5 fruit fly cellular contexts compared by ENCODE assay signal in the genomic region with DNA sequence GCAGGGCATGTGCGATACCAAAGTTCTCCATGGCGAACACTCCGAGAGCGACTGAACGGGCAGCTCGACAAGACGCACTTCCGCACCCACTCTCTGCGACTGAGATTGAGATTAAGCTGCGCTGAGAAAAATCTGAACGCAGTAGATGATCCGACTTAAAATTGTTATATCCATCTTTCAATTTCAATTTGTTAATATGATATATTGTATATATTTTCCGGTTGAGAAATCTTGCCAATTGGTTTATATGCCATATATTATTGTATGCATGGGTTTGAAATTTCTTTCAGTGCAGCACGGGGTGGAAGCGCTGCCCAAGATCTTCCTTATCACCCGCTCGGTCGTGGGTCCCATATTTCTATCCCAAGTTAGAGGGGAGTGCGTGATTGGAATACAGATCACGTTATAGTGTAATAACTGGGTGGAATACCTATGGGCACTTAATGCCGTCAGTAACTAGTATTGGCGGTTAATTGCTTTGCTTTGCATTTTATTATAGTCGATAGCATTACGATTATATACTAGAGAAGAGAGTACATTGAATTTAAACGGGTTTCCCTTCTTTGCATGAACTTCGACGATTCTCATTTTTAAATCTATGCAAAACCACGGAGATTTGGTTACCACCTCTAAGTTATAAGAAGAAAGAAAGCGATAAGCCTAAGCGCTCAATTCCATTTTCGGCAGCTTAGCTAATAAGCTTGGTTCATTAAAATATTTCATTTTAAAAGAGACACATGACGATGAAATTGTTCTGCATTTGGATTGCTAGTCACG.
A peak's percentile ranks its signal among the peaks of the same experiment; 100 is the strongest.
TF ChIP-seq lines count a peak whose summit lies in the region.

A gene (minus strand): TSS at position 57 of the 777 bp plus-strand sequence.
A gene (plus strand): TSS at position 727 of the 777 bp plus-strand sequence.

- no peak for TF ChIP-seq CTCF in whole organism, embryonic (GFP tag; optimal IDR thresholded peaks at IDR 0.05; lab: Kevin White, UChicago)

TF ChIP-seq in whole organism, adult, 20 proteins besides CTCF, POLR2A, EP300 and RAD21 (continues in another document):
- peak; percentile 70 for TF ChIP-seq toe (GFP tag; optimal IDR thresholded peaks at IDR 0.05; lab: Kevin White, UChicago)
- TF ChIP-seq ovo (GFP tag; optimal IDR thresholded peaks at IDR 0.05; lab: Kevin White, UChicago) = no peak
- TF ChIP-seq pad (GFP tag; optimal IDR thresholded peaks at IDR 0.05; lab: Kevin White, UChicago) = peak; percentile 65
- peak; percentile 80 for TF ChIP-seq CG11617 (GFP tag; optimal IDR thresholded peaks at IDR 0.05; lab: Kevin White, UChicago)
- peak; percentile 74 for TF ChIP-seq cic (GFP tag; optimal IDR thresholded peaks at IDR 0.05; lab: Kevin White, UChicago)
- peak; percentile 83 for TF ChIP-seq CG7045 (GFP tag; optimal IDR thresholded peaks at IDR 0.05; lab: Kevin White, UChicago)
- peak; percentile 58 for TF ChIP-seq Mnt (GFP tag; optimal IDR thresholded peaks at IDR 0.05; lab: Kevin White, UChicago)
- TF ChIP-seq Crg-1 (GFP tag; optimal IDR thresholded peaks at IDR 0.05; lab: Kevin White, UChicago) = peak; percentile 58
- peak; percentile 85 for TF ChIP-seq Clk (GFP tag; optimal IDR thresholded peaks at IDR 0.05; lab: Kevin White, UChicago)
- no peak for TF ChIP-seq kay (GFP tag; lab: Kevin White, UChicago; ENCODE audit: borderline replicate concordance)
- peak; percentile 61 for TF ChIP-seq Hr96 (GFP tag; optimal IDR thresholded peaks at IDR 0.05; lab: Kevin White, UChicago)
- no peak for TF ChIP-seq cnc (optimal IDR thresholded peaks at IDR 0.05; lab: Kevin White, UChicago)
- peak; percentile 76 for TF ChIP-seq CG5204 (GFP tag; optimal IDR thresholded peaks at IDR 0.05; lab: Kevin White, UChicago)
- peak; percentile 95 for TF ChIP-seq CG12768 (GFP tag; optimal IDR thresholded peaks at IDR 0.05; lab: Kevin White, UChicago)
- peak; percentile 20 for TF ChIP-seq CG1620 (GFP tag; optimal IDR thresholded peaks at IDR 0.05; lab: Kevin White, UChicago)
- TF ChIP-seq CG14711 (tag; optimal IDR thresholded peaks at IDR 0.05; lab: Kevin White, UChicago) = peak; percentile 79

TF ChIP-seq in whole organism, embryonic, 481 proteins besides CTCF, POLR2A, EP300 and RAD21 (continues in another document):
- TF ChIP-seq gcm (GFP tag; optimal IDR thresholded peaks at IDR 0.05; lab: Kevin White, UChicago) = peak; percentile 70
- no peak for TF ChIP-seq bbx (GFP tag; IDR thresholded peaks at IDR 0.05; lab: Robert Waterston, UW; ENCODE audit: partially characterized antibody)
- no peak for TF ChIP-seq cg (GFP tag; optimal IDR thresholded peaks at IDR 0.05; lab: Kevin White, UChicago)
- no peak for TF ChIP-seq en (GFP tag; optimal IDR thresholded peaks at IDR 0.05; lab: Kevin White, UChicago)
- TF ChIP-seq NfI (GFP tag; optimal IDR thresholded peaks at IDR 0.05; lab: Kevin White, UChicago) = peak; percentile 51
- no peak for TF ChIP-seq CG2129 (GFP tag; IDR thresholded peaks at IDR 0.05; lab: Robert Waterston, UW; ENCODE audit: partially characterized antibody)
- TF ChIP-seq nom (GFP tag; optimal IDR thresholded peaks at IDR 0.05; lab: Kevin White, UChicago) = peak; percentile 62
- peak; percentile 57 for TF ChIP-seq CG11723 (GFP tag; optimal IDR thresholded peaks at IDR 0.05; lab: Kevin White, UChicago)
- TF ChIP-seq Dip2 (GFP tag; IDR thresholded peaks at IDR 0.05; lab: Robert Waterston, UW) = no peak
- TF ChIP-seq CG34422 (GFP tag; IDR thresholded peaks at IDR 0.05; lab: Robert Waterston, UW) = peak; percentile 84
- peak; percentile 81 for TF ChIP-seq CG8924 (tag; optimal IDR thresholded peaks at IDR 0.05; lab: Kevin White, UChicago)
- no peak for TF ChIP-seq CG8478 (optimal IDR thresholded peaks at IDR 0.05; lab: Kevin White, UChicago)
- peak; percentile 82 for TF ChIP-seq lilli (GFP tag; optimal IDR thresholded peaks at IDR 0.05; lab: Kevin White, UChicago)
- peak; percentile 30 for TF ChIP-seq Jarid2 (GFP tag; optimal IDR thresholded peaks at IDR 0.05; lab: Kevin White, UChicago)
- TF ChIP-seq lmd (GFP tag; IDR thresholded peaks at IDR 0.05; lab: Robert Waterston, UW) = peak; percentile 86
- TF ChIP-seq eyg (GFP tag; optimal IDR thresholded peaks at IDR 0.05; lab: Kevin White, UChicago) = no peak

TF ChIP-seq in whole organism, prepupa, 60 proteins besides CTCF, POLR2A, EP300 and RAD21 (continues in another document):
- TF ChIP-seq CG6854 (GFP tag; optimal IDR thresholded peaks at IDR 0.05; lab: Kevin White, UChicago) = no peak
- peak; percentile 99 for TF ChIP-seq svp (GFP tag; lab: Kevin White, UChicago)
- TF ChIP-seq Gug (GFP tag; IDR thresholded peaks at IDR 0.05; lab: Robert Waterston, UW) = peak; percentile 93
- TF ChIP-seq Sox102F (GFP tag; optimal IDR thresholded peaks at IDR 0.05; lab: Kevin White, UChicago) = peak; percentile 87
- TF ChIP-seq Sox15 (GFP tag; optimal IDR thresholded peaks at IDR 0.05; lab: Kevin White, UChicago) = peak; percentile 76
- peak; percentile 86 for TF ChIP-seq CG7368 (GFP tag; optimal IDR thresholded peaks at IDR 0.05; lab: Kevin White, UChicago)
- TF ChIP-seq CG1621 (tag; optimal IDR thresholded peaks at IDR 0.05; lab: Kevin White, UChicago) = peak; percentile 89
- peak; percentile 77 for TF ChIP-seq Hr39 (GFP tag; optimal IDR thresholded peaks at IDR 0.05; lab: Kevin White, UChicago)
- TF ChIP-seq CG9139 (GFP tag; optimal IDR thresholded peaks at IDR 0.05; lab: Kevin White, UChicago) = peak; percentile 79
- TF ChIP-seq CG6808 (GFP tag; optimal IDR thresholded peaks at IDR 0.05; lab: Kevin White, UChicago) = peak; percentile 85
- peak; percentile 92 for TF ChIP-seq CG32006 (GFP tag; optimal IDR thresholded peaks at IDR 0.05; lab: Kevin White, UChicago)
- peak; percentile 86 for TF ChIP-seq CG10631 (GFP tag; optimal IDR thresholded peaks at IDR 0.05; lab: Kevin White, UChicago)
- TF ChIP-seq acj6 (GFP tag; optimal IDR thresholded peaks at IDR 0.05; lab: Kevin White, UChicago) = peak; percentile 91
- TF ChIP-seq fd85E (GFP tag; optimal IDR thresholded peaks at IDR 0.05; lab: Kevin White, UChicago) = peak; percentile 56
- peak; percentile 85 for TF ChIP-seq CG11294 (GFP tag; IDR thresholded peaks at IDR 0.05; lab: Robert Waterston, UW)
- TF ChIP-seq CG3919 (GFP tag; optimal IDR thresholded peaks at IDR 0.05; lab: Kevin White, UChicago) = peak; percentile 90
- peak; percentile 89 for TF ChIP-seq CG8119 (GFP tag; IDR thresholded peaks at IDR 0.05; lab: Robert Waterston, UW)

TF ChIP-seq in whole organism, pupa, 21 proteins besides CTCF, POLR2A, EP300 and RAD21 (continues in another document):
- TF ChIP-seq CG34367 (tag; optimal IDR thresholded peaks at IDR 0.05; lab: Kevin White, UChicago) (peak; percentile 89), CG4496 (GFP tag; IDR thresholded peaks at IDR 0.05; lab: Robert Waterston, UW) (peak; percentile 95), D1 (tag; optimal IDR thresholded peaks at IDR 0.05; lab: Kevin White, UChicago) (no peak), CG17806 (tag; optimal IDR thresholded peaks at IDR 0.05; lab: Kevin White, UChicago) (peak; percentile 89), gl (tag; optimal IDR thresholded peaks at IDR 0.05; lab: Kevin White, UChicago) (peak; percentile 80), CG13204 (GFP tag; optimal IDR thresholded peaks at IDR 0.05; lab: Kevin White, UChicago) (peak; percentile 65), EcR (GFP tag; optimal IDR thresholded peaks at IDR 0.05; lab: Kevin White, UChicago) (peak; percentile 77), CG8301 (tag; optimal IDR thresholded peaks at IDR 0.05; lab: Kevin White, UChicago) (peak; percentile 90), Pif1B (GFP tag; optimal IDR thresholded peaks at IDR 0.05; lab: Kevin White, UChicago) (peak; percentile 84), CG15710 (tag; optimal IDR thresholded peaks at IDR 0.05; lab: Kevin White, UChicago) (peak; percentile 89), CG8159 (tag; optimal IDR thresholded peaks at IDR 0.05; lab: Kevin White, UChicago) (peak; percentile 92), CG10348 (GFP tag; IDR thresholded peaks at IDR 0.05; lab: Robert Waterston, UW) (peak; percentile 65), CG9948 (tag; optimal IDR thresholded peaks at IDR 0.05; lab: Kevin White, UChicago) (peak; percentile 85), rn (GFP tag; IDR thresholded peaks at IDR 0.05; lab: Robert Waterston, UW) (peak; percentile 79), CG32121 (GFP tag; IDR thresholded peaks at IDR 0.05; lab: Robert Waterston, UW) (peak; percentile 94), Pif1A (GFP tag; optimal IDR thresholded peaks at IDR 0.05; lab: Kevin White, UChicago) (peak; percentile 85), CG14655 (GFP tag; optimal IDR thresholded peaks at IDR 0.05; lab: Kevin White, UChicago) (peak; percentile 91), CG12605 (GFP tag; IDR thresholded peaks at IDR 0.05; lab: Robert Waterston, UW) (peak; percentile 91), Snoo (tag; optimal IDR thresholded peaks at IDR 0.05; lab: Kevin White, UChicago) (peak; percentile 85)

TF ChIP-seq in whole organism, wandering third instar larva, 38 proteins besides CTCF, POLR2A, EP300 and RAD21 (continues in another document):
- peak; percentile 41 for TF ChIP-seq CrebA (GFP tag; optimal IDR thresholded peaks at IDR 0.05; lab: Kevin White, UChicago; ENCODE audit: borderline replicate concordance)
- TF ChIP-seq OdsH (GFP tag; optimal IDR thresholded peaks at IDR 0.05; lab: Kevin White, UChicago) = peak; percentile 92
- TF ChIP-seq br (GFP tag; optimal IDR thresholded peaks at IDR 0.05; lab: Kevin White, UChicago) = peak; percentile 86
- peak; percentile 81 for TF ChIP-seq sv (GFP tag; optimal IDR thresholded peaks at IDR 0.05; lab: Kevin White, UChicago)
- TF ChIP-seq fru (GFP tag; optimal IDR thresholded peaks at IDR 0.05; lab: Kevin White, UChicago) = peak; percentile 89
- TF ChIP-seq Dif (GFP tag; optimal IDR thresholded peaks at IDR 0.05; lab: Kevin White, UChicago; ENCODE audit: partially characterized antibody) = no peak
- peak; percentile 53 for TF ChIP-seq woc (GFP tag; optimal IDR thresholded peaks at IDR 0.05; lab: Kevin White, UChicago)
- peak; percentile 84 for TF ChIP-seq HLH106 (tag; optimal IDR thresholded peaks at IDR 0.05; lab: Kevin White, UChicago)
- TF ChIP-seq usp (GFP tag; optimal IDR thresholded peaks at IDR 0.05; lab: Kevin White, UChicago) = no peak
- no peak for TF ChIP-seq Dfd (GFP tag; optimal IDR thresholded peaks at IDR 0.05; lab: Kevin White, UChicago)
- TF ChIP-seq dsf (GFP tag; optimal IDR thresholded peaks at IDR 0.05; lab: Kevin White, UChicago; ENCODE audit: borderline replicate concordance) = no peak
- peak; percentile 12 for TF ChIP-seq Mio (GFP tag; optimal IDR thresholded peaks at IDR 0.05; lab: Kevin White, UChicago)
- no peak for TF ChIP-seq Abd-B (GFP tag; optimal IDR thresholded peaks at IDR 0.05; lab: Kevin White, UChicago)
- TF ChIP-seq foxo (GFP tag; optimal IDR thresholded peaks at IDR 0.05; lab: Kevin White, UChicago) = peak in 1 of 2 experiments; percentile 90
- TF ChIP-seq Rel (GFP tag; optimal IDR thresholded peaks at IDR 0.05; lab: Kevin White, UChicago) = peak; percentile 51
- TF ChIP-seq Rel (tag; optimal IDR thresholded peaks at IDR 0.05; lab: Kevin White, UChicago) = peak; percentile 56
- TF ChIP-seq Vsx2 (GFP tag; optimal IDR thresholded peaks at IDR 0.05; lab: Kevin White, UChicago; ENCODE audit: partially characterized antibody) = no peak
- peak; percentile 41 for TF ChIP-seq CG32264 (GFP tag; optimal IDR thresholded peaks at IDR 0.05; lab: Kevin White, UChicago)
- peak; percentile 80 for TF ChIP-seq psq (GFP tag; optimal IDR thresholded peaks at IDR 0.05; lab: Kevin White, UChicago)
- no peak for TF ChIP-seq brk (GFP tag; optimal IDR thresholded peaks at IDR 0.05; lab: Kevin White, UChicago)
